Fruit fly (Drosophila melanogaster) whole organism, prepupa: Measurements from ENCODE around the gene CG10137.
A peak's percentile ranks its signal among the peaks of the same experiment; 100 is the strongest.

Experiments
- CG10669 ChIP-seq: fragments of 200-800 bp; sonication (Bioruptor generic); optimal IDR thresholded peaks from 3 replicates; lab custom pipeline; 2018; ENCODE audit warnings: missing biosample characterization, mild to moderate bottlenecking, missing genetic modification characterization, moderate library complexity
- CG11762 ChIP-seq: fragments of 200-800 bp; sonication (Bioruptor generic); optimal IDR thresholded peaks from 3 replicates; lab custom pipeline; 2016; ENCODE audit warnings: missing biosample characterization, missing genetic modification characterization; ENCODE audit not compliant: insufficient read depth
- CG15336 ChIP-seq: fragments of 200-800 bp; sonication (Bioruptor generic); IDR thresholded peaks from 2 replicates; pipeline ENCODE4 v1.3.6; 2022; ENCODE audit warnings: missing biosample characterization, missing genetic modification characterization
- CG1621 ChIP-seq: fragments of 200-800 bp; sonication (Bioruptor generic); optimal IDR thresholded peaks from 3 replicates; lab custom pipeline; 2018; ENCODE audit warnings: missing biosample characterization, mild to moderate bottlenecking, missing genetic modification characterization
- CG16779 ChIP-seq: fragments of 200-800 bp; sonication (Bioruptor generic); optimal IDR thresholded peaks from 3 replicates; lab custom pipeline; 2017; ENCODE audit warnings: missing biosample characterization, mild to moderate bottlenecking, missing genetic modification characterization
- CG3032 ChIP-seq: fragments of 200-800 bp; optimal IDR thresholded peaks from 2 replicates; lab custom pipeline; 2019; ENCODE audit warnings: missing biosample characterization, mild to moderate bottlenecking, missing genetic modification characterization, moderate library complexity
- CG32006 ChIP-seq: fragments of 200-800 bp; sonication (Bioruptor generic); optimal IDR thresholded peaks from 3 replicates; lab custom pipeline; 2017; ENCODE audit warnings: missing biosample characterization, mild to moderate bottlenecking, missing genetic modification characterization
- CG34406 ChIP-seq: fragments of 200-800 bp; sonication (Bioruptor generic); optimal IDR thresholded peaks from 3 replicates; lab custom pipeline; 2016; ENCODE audit warnings: missing biosample characterization, missing genetic modification characterization
- CG4318 ChIP-seq: fragments of 200-800 bp; sonication (Bioruptor generic); optimal IDR thresholded peaks from 3 replicates; lab custom pipeline; 2017; ENCODE audit warnings: missing biosample characterization, mild to moderate bottlenecking, missing genetic modification characterization
- CG6163 ChIP-seq: fragments of 200-800 bp; sonication (Bioruptor generic); IDR thresholded peaks from 3 replicates; pipeline ENCODE4 v1.3.6; 2022; ENCODE audit warnings: missing biosample characterization, missing genetic modification characterization
- CG6792 ChIP-seq: fragments of 200-800 bp; sonication (Bioruptor generic); optimal IDR thresholded peaks from 3 replicates; lab custom pipeline; 2016; ENCODE audit warnings: missing biosample characterization, missing genetic modification characterization
- CG6808 ChIP-seq: fragments of 200-800 bp; sonication (Bioruptor generic); optimal IDR thresholded peaks from 3 replicates; lab custom pipeline; 2017; ENCODE audit warnings: missing biosample characterization, missing genetic modification characterization, mild to moderate bottlenecking, moderate library complexity, missing genetic modification reagents
- CG6854 ChIP-seq: fragments of 200-800 bp; sonication (Bioruptor generic); optimal IDR thresholded peaks from 2 replicates; lab custom pipeline; 2017; ENCODE audit warnings: missing biosample characterization, mild to moderate bottlenecking, missing genetic modification characterization
- CG7368 ChIP-seq: fragments of 200-800 bp; sonication (Bioruptor generic); optimal IDR thresholded peaks from 3 replicates; lab custom pipeline; 2016; ENCODE audit warnings: missing biosample characterization, missing genetic modification characterization
- CG8119 ChIP-seq: fragments of 200-800 bp; sonication (Bioruptor generic); IDR thresholded peaks from 3 replicates; pipeline ENCODE4 v1.3.6; 2022; ENCODE audit warnings: missing biosample characterization, missing genetic modification characterization
- CG8319 ChIP-seq: fragments of 200-800 bp; sonication (Bioruptor generic); optimal IDR thresholded peaks from 3 replicates; lab custom pipeline; 2016; ENCODE audit warnings: missing biosample characterization, missing genetic modification characterization
- CG8632 ChIP-seq: fragments of 200-800 bp; sonication (Bioruptor generic); optimal IDR thresholded peaks from 3 replicates; lab custom pipeline; 2016; ENCODE audit warnings: missing biosample characterization, missing genetic modification characterization
- CG9139 ChIP-seq: fragments of 200-800 bp; sonication (Bioruptor generic); optimal IDR thresholded peaks from 3 replicates; lab custom pipeline; 2017; ENCODE audit warnings: missing biosample characterization, mild to moderate bottlenecking, missing genetic modification characterization
- Eip75B ChIP-seq: fragments of 200-800 bp; sonication (Bioruptor generic); optimal IDR thresholded peaks from 3 replicates; lab custom pipeline; 2016; ENCODE audit warnings: missing biosample characterization, missing genetic modification characterization
- Eip78C ChIP-seq: fragments of 200-800 bp; sonication (Bioruptor generic); peaks from one replicate; lab custom pipeline; 2016; ENCODE audit warnings: missing biosample characterization, missing genetic modification characterization
- Gug ChIP-seq: fragments of 200-800 bp; sonication (Bioruptor generic); IDR thresholded peaks from 2 replicates; pipeline ENCODE4 v1.3.6; 2022; ENCODE audit warnings: missing biosample characterization, missing genetic modification characterization
- Hr38 ChIP-seq: sonication (Bioruptor generic); optimal IDR thresholded peaks from 2 replicates; lab custom pipeline; 2016; ENCODE audit warnings: missing biosample characterization, missing genetic modification characterization
- Lpt ChIP-seq: fragments of 200-800 bp; sonication (Bioruptor generic); optimal IDR thresholded peaks from 3 replicates; lab custom pipeline; 2016; ENCODE audit warnings: missing biosample characterization, missing genetic modification characterization
- Met ChIP-seq: fragments of 200-800 bp; sonication (Bioruptor generic); optimal IDR thresholded peaks from 3 replicates; lab custom pipeline; 2016; ENCODE audit warnings: missing biosample characterization, missing genetic modification characterization
- OdsH ChIP-seq: fragments of 200-800 bp; sonication (Bioruptor generic); optimal IDR thresholded peaks from 3 replicates; lab custom pipeline; 2016; ENCODE audit warnings: missing biosample characterization, missing genetic modification characterization
- Sox102F ChIP-seq: fragments of 200-800 bp; sonication (Bioruptor generic); optimal IDR thresholded peaks from 2 replicates; lab custom pipeline; 2016; ENCODE audit warnings: missing biosample characterization, mild to moderate bottlenecking, missing genetic modification characterization
- Sox14 ChIP-seq: fragments of 200-800 bp; sonication (Bioruptor generic); optimal IDR thresholded peaks from 3 replicates; lab custom pipeline; 2016; ENCODE audit warnings: missing biosample characterization, missing genetic modification characterization
- acj6 ChIP-seq: fragments of 200-800 bp; sonication (Bioruptor generic); optimal IDR thresholded peaks from 3 replicates; lab custom pipeline; 2016; ENCODE audit warnings: missing biosample characterization, missing genetic modification characterization
- cyc ChIP-seq: fragments of 200-800 bp; sonication (Bioruptor generic); optimal IDR thresholded peaks from 3 replicates; lab custom pipeline; 2016; ENCODE audit warnings: missing biosample characterization, missing genetic modification characterization
- dac ChIP-seq: fragments of 200-800 bp; sonication (Bioruptor generic); optimal IDR thresholded peaks from 2 replicates; lab custom pipeline; 2017; ENCODE audit warnings: missing biosample characterization, mild to moderate bottlenecking, missing genetic modification characterization
- dsx ChIP-seq: fragments of 200-800 bp; optimal IDR thresholded peaks from 3 replicates; lab custom pipeline; 2019; ENCODE audit warnings: missing biosample characterization, mild to moderate bottlenecking, missing genetic modification characterization, moderate library complexity; ENCODE audit not compliant: poor library complexity, severe bottlenecking
- eg ChIP-seq: fragments of 200-800 bp; sonication (Bioruptor generic); IDR thresholded peaks from 3 replicates; pipeline ENCODE4 v1.3.6; 2022; ENCODE audit warnings: missing biosample characterization, missing genetic modification characterization
- esn ChIP-seq: fragments of 200-800 bp; sonication (Bioruptor generic); optimal IDR thresholded peaks from 2 replicates; lab custom pipeline; 2016; ENCODE audit warnings: missing biosample characterization, mild to moderate bottlenecking, missing genetic modification characterization, moderate library complexity
- fd59A ChIP-seq: fragments of 200-800 bp; sonication (Bioruptor generic); optimal IDR thresholded peaks from 2 replicates; lab custom pipeline; 2017; ENCODE audit warnings: missing biosample characterization, mild to moderate bottlenecking, missing genetic modification characterization, missing genetic modification reagents
- fd85E ChIP-seq: fragments of 200-800 bp; sonication (Bioruptor generic); optimal IDR thresholded peaks from 3 replicates; lab custom pipeline; 2016; ENCODE audit warnings: missing biosample characterization, missing genetic modification characterization
- fkh ChIP-seq: fragments of 200-800 bp; sonication (Bioruptor generic); optimal IDR thresholded peaks from 3 replicates; lab custom pipeline; 2017; ENCODE audit warnings: missing biosample characterization, mild to moderate bottlenecking, missing genetic modification characterization, moderate library complexity
- lz ChIP-seq: fragments of 200-800 bp; sonication (Bioruptor generic); optimal IDR thresholded peaks from 3 replicates; lab custom pipeline; 2016; ENCODE audit warnings: missing biosample characterization, missing genetic modification characterization
- pdm3 ChIP-seq: fragments of 200-800 bp; sonication (Bioruptor generic); optimal IDR thresholded peaks from 3 replicates; lab custom pipeline; 2016; ENCODE audit warnings: missing biosample characterization, missing genetic modification characterization
- salr ChIP-seq, 2 experiments: fragments of 200-800 bp; sonication (Bioruptor generic); optimal IDR thresholded peaks; 3 replicates each; lab custom pipeline; 2016 to 2018; ENCODE audit warnings: missing biosample characterization in 2 of 2, missing genetic modification characterization in 2 of 2, mild to moderate bottlenecking in 1 of 2
- spab ChIP-seq: fragments of 200-800 bp; sonication (Bioruptor generic); optimal IDR thresholded peaks from 2 replicates; lab custom pipeline; 2017; ENCODE audit warnings: missing biosample characterization, mild to moderate bottlenecking, missing genetic modification characterization, missing genetic modification reagents
- ss ChIP-seq, 2 experiments: fragments of 200-800 bp; sonication (Bioruptor generic); optimal IDR thresholded peaks; 2 replicates in 1 of 2; 3 replicates in 1 of 2; lab custom pipeline; 2017 to 2018; ENCODE audit warnings: mild to moderate bottlenecking in 2 of 2, missing biosample characterization in 2 of 2, missing genetic modification characterization in 2 of 2, moderate library complexity in 1 of 2
- svp ChIP-seq: fragments of 200-800 bp; sonication (Bioruptor generic); peaks from one replicate; lab custom pipeline; 2016; ENCODE audit warnings: missing biosample characterization, missing genetic modification characterization
- topi ChIP-seq: fragments of 200-800 bp; sonication (Bioruptor generic); optimal IDR thresholded peaks from 3 replicates; lab custom pipeline; 2016; ENCODE audit warnings: missing biosample characterization, missing genetic modification characterization
- vri ChIP-seq: fragments of 200-800 bp; sonication (Bioruptor generic); optimal IDR thresholded peaks from 3 replicates; lab custom pipeline; 2016; ENCODE audit warnings: missing biosample characterization, mild to moderate bottlenecking, missing genetic modification characterization

The CG10137 gene

dm6 chr2L:19528308-19528707, 1.8 kb downstream of the CG10137 start (continued):
- TF ChIP-seq CG3032 (tag; lab: Kevin White, UChicago) (peak; percentile 93), CG7368 (peak; percentile 90), CG10669 (GFP tag; lab: Kevin White, UChicago) (peak; percentile 94), fd59A (GFP tag; lab: Kevin White, UChicago) (peak; percentile 96), CG6163 (GFP tag; lab: Robert Waterston, UW) (peak; percentile 99), Hr38 (peak; percentile 33), Sox14 (GFP tag; lab: Kevin White, UChicago) (peak; percentile 95), dac (GFP tag; lab: Kevin White, UChicago) (peak; percentile 97), CG8119 (GFP tag; lab: Robert Waterston, UW) (peak; percentile 99), CG6792 (GFP tag; lab: Kevin White, UChicago) (peak; percentile 91), fd85E (peak; percentile 67), vri (GFP tag; lab: Kevin White, UChicago) (peak; percentile 83), CG32006 (peak; percentile 99), CG1621 (peak; percentile 93), CG16779 (peak; percentile 97), Met (GFP tag; lab: Kevin White, UChicago) (peak; percentile 66), ss (GFP tag; optimal IDR thresholded peaks at IDR 0.05; lab: Kevin White, UChicago) (peak; percentile 94), Eip78C (GFP tag; lab: Kevin White, UChicago) (peak; percentile 99)

dm6 chr2L:19530092-19530491, 3.6 kb downstream of the CG10137 start, which contains the start of gene CG10165:
Gene CG10165, minus strand, starts transcription at chr2L:19530305.
- TF ChIP-seq CG8119 (GFP tag; lab: Robert Waterston, UW), result no peak
- TF ChIP-seq dsx (GFP tag; lab: Kevin White, UChicago), result peak; percentile 61
- TF ChIP-seq CG11762 (GFP tag; lab: Kevin White, UChicago), result no peak
- TF ChIP-seq CG6808 (GFP tag; lab: Kevin White, UChicago), result no peak
- no peak for TF ChIP-seq Lpt (GFP tag; lab: Kevin White, UChicago)
- TF ChIP-seq fkh (GFP tag; lab: Kevin White, UChicago), result peak; percentile 81
- no peak for TF ChIP-seq Eip75B (GFP tag; lab: Kevin White, UChicago)
- TF ChIP-seq esn (GFP tag; lab: Kevin White, UChicago), result no peak
- no peak for TF ChIP-seq topi
- no peak for TF ChIP-seq vri (GFP tag; lab: Kevin White, UChicago)
- no peak for TF ChIP-seq spab (GFP tag; lab: Kevin White, UChicago)
- TF ChIP-seq CG9139 (GFP tag; lab: Kevin White, UChicago), result no peak
- no peak for TF ChIP-seq salr (GFP tag; optimal IDR thresholded peaks at IDR 0.05; lab: Kevin White, UChicago)
- TF ChIP-seq Sox102F (GFP tag; lab: Kevin White, UChicago), result no peak
- no peak for TF ChIP-seq CG16779
- no peak for TF ChIP-seq Gug (GFP tag; lab: Robert Waterston, UW)

dm6 chr2L:19533247-19533646, 6.8 kb downstream of the CG10137 start, which contains the start of gene CG33116:
Gene CG33116, plus strand, starts transcription at chr2L:19533479.
- TF ChIP-seq vri (GFP tag; lab: Kevin White, UChicago) (peak; percentile 88), cyc (GFP tag; lab: Kevin White, UChicago) (peak; percentile 86), dsx (GFP tag; lab: Kevin White, UChicago) (peak; percentile 72), CG16779 (peak; percentile 57), Sox102F (GFP tag; lab: Kevin White, UChicago) (peak; percentile 88), CG8319 (GFP tag; lab: Kevin White, UChicago) (peak; percentile 60), CG6808 (GFP tag; lab: Kevin White, UChicago) (peak; percentile 76), lz (GFP tag; lab: Kevin White, UChicago) (peak; percentile 87), CG7368 (peak; percentile 77), Hr38 (peak; percentile 3), spab (GFP tag; lab: Kevin White, UChicago) (peak; percentile 70), CG8632 (peak; percentile 74), topi (peak; percentile 84), CG32006 (peak; percentile 91), eg (peak; percentile 88), svp (peak; percentile 90), dac (GFP tag; lab: Kevin White, UChicago) (peak; percentile 77), OdsH (GFP tag; lab: Kevin White, UChicago) (peak; percentile 88), CG11762 (GFP tag; lab: Kevin White, UChicago) (peak; percentile 72), Lpt (GFP tag; lab: Kevin White, UChicago) (peak; percentile 80), CG15336 (GFP tag; lab: Robert Waterston, UW) (peak; percentile 89), Sox14 (GFP tag; lab: Kevin White, UChicago) (peak; percentile 87), acj6 (GFP tag; lab: Kevin White, UChicago) (peak; percentile 82), CG6163 (GFP tag; lab: Robert Waterston, UW) (peak; percentile 85), CG3032 (tag; lab: Kevin White, UChicago) (peak; percentile 77), pdm3 (GFP tag; lab: Kevin White, UChicago) (peak; percentile 87), CG6854 (GFP tag; lab: Kevin White, UChicago) (peak; percentile 71), CG4318 (GFP tag; lab: Kevin White, UChicago) (peak; percentile 75), Eip78C (GFP tag; lab: Kevin White, UChicago) (peak; percentile 96), CG1621 (peak; percentile 77), CG34406 (GFP tag; lab: Kevin White, UChicago) (peak; percentile 75)
